Worm (Caenorhabditis elegans): ENCODE data around the gene R07E5.4.

ce11 chrIII:4381343-4381742, 13.3 kb upstream of the R07E5.4 start, which contains the start of gene pals-27:
- TF ChIP-seq lin-29 (GFP tag; IDR thresholded peaks at IDR 0.05) (no peak), ceh-44 (GFP tag; IDR thresholded peaks at IDR 0.05) (no peak), spr-1 (tag; optimal IDR thresholded peaks at IDR 0.05) (no peak), tag-97 (GFP tag; IDR thresholded peaks at IDR 0.05) (no peak), nhr-28 (tag; optimal IDR thresholded peaks at IDR 0.05) (no peak), nhr-11 (tag; optimal IDR thresholded peaks at IDR 0.05) (no peak)
